Fruit fly (Drosophila melanogaster) whole organism, prepupa: ENCODE data around the gene Aatf.

Experiments used
- CG10669 ChIP-seq: fragments of 200-800 bp; sonication (Bioruptor generic); optimal IDR thresholded peaks from 3 replicates; lab custom pipeline; 2018; ENCODE audit warnings: missing biosample characterization, mild to moderate bottlenecking, missing genetic modification characterization, moderate library complexity
- CG8632 ChIP-seq: fragments of 200-800 bp; sonication (Bioruptor generic); optimal IDR thresholded peaks from 3 replicates; lab custom pipeline; 2016; ENCODE audit warnings: missing biosample characterization, missing genetic modification characterization
- dsx ChIP-seq: fragments of 200-800 bp; optimal IDR thresholded peaks from 3 replicates; lab custom pipeline; 2019; ENCODE audit warnings: missing biosample characterization, mild to moderate bottlenecking, missing genetic modification characterization, moderate library complexity; ENCODE audit not compliant: poor library complexity, severe bottlenecking
- pdm3 ChIP-seq: fragments of 200-800 bp; sonication (Bioruptor generic); optimal IDR thresholded peaks from 3 replicates; lab custom pipeline; 2016; ENCODE audit warnings: missing biosample characterization, missing genetic modification characterization
- svp ChIP-seq: fragments of 200-800 bp; sonication (Bioruptor generic); peaks from one replicate; lab custom pipeline; 2016; ENCODE audit warnings: missing biosample characterization, missing genetic modification characterization

- TF ChIP-seq pdm3 (GFP tag; lab: Kevin White, UChicago) (no peak), dsx (GFP tag; lab: Kevin White, UChicago) (no peak), svp (GFP tag; lab: Kevin White, UChicago) (no peak), CG8632 (GFP tag; lab: Kevin White, UChicago) (no peak), CG10669 (GFP tag; lab: Kevin White, UChicago) (no peak)
Observed at dm6 chr2L:6732566-6732965, 15.1 kb downstream of the Aatf start, which contains the start of gene TTLL3B.
